Fruit fly (Drosophila melanogaster) whole organism, wandering third instar larva: ENCODE results near the gene Tis11.

Experiments used
- Abd-B ChIP-seq: fragments of >200 bp; optimal IDR thresholded peaks from 2 replicates; lab custom pipeline; 2017; ENCODE audit warnings: missing biosample characterization, missing genetic modification characterization
- CG9705 ChIP-seq: fragments of 200-800 bp; sonication (Bioruptor generic); optimal IDR thresholded peaks from 2 replicates; lab custom pipeline; 2018; ENCODE audit warnings: missing biosample characterization, mild to moderate bottlenecking, missing genetic modification characterization
- CrebA ChIP-seq: fragments of 200-800 bp; sonication (Bioruptor generic); optimal IDR thresholded peaks from 2 replicates; lab custom pipeline; 2016; ENCODE audit warnings: missing biosample characterization, mild to moderate bottlenecking, missing genetic modification characterization, borderline replicate concordance
- Dfd ChIP-seq: fragments of >200 bp; optimal IDR thresholded peaks from 2 replicates; lab custom pipeline; 2017; ENCODE audit warnings: missing biosample characterization, missing genetic modification characterization
- Dif ChIP-seq: fragments of 200-275, 200-300 bp; sonication (Bioruptor generic); optimal IDR thresholded peaks from 2 replicates; lab custom pipeline; 2018; ENCODE audit warnings: missing biosample characterization, missing genetic modification characterization; ENCODE audit not compliant: partially characterized antibody
- GATAd ChIP-seq: sonication (Bioruptor generic); optimal IDR thresholded peaks from 2 replicates; lab custom pipeline; 2016; ENCODE audit warnings: missing biosample characterization, missing genetic modification characterization
- HLH106 ChIP-seq: fragments of 200-800 bp; optimal IDR thresholded peaks from 3 replicates; lab custom pipeline; 2019; ENCODE audit warnings: missing biosample characterization, mild to moderate bottlenecking, missing genetic modification characterization, moderate library complexity
- Hnf4 ChIP-seq: fragments of 200-800 bp; sonication (Bioruptor generic); optimal IDR thresholded peaks from 2 replicates; lab custom pipeline; 2016; ENCODE audit warnings: missing biosample characterization, mild to moderate bottlenecking, missing genetic modification characterization
- Hr83 ChIP-seq: fragments of 200-300 bp; sonication (Bioruptor generic); optimal IDR thresholded peaks from 2 replicates; lab custom pipeline; 2016; ENCODE audit warnings: missing biosample characterization, mild to moderate bottlenecking, missing genetic modification characterization, moderate library complexity; ENCODE audit not compliant: poor library complexity, severe bottlenecking
- Jra ChIP-seq: sonication (Bioruptor generic); optimal IDR thresholded peaks from 2 replicates; lab custom pipeline; 2016; ENCODE audit warnings: missing biosample characterization, missing genetic modification characterization
- N ChIP-seq: fragments of >200 bp; optimal IDR thresholded peaks from 2 replicates; lab custom pipeline; 2018; ENCODE audit warnings: missing biosample characterization, missing external identifiers, missing genetic modification characterization
- Rel ChIP-seq, 2 experiments: fragments of 200-800 bp; sonication (Bioruptor generic) in 1 of 2; optimal IDR thresholded peaks; 2 replicates in 1 of 2; 3 replicates in 1 of 2; lab custom pipeline; 2016 to 2019; ENCODE audit warnings: mild to moderate bottlenecking in 2 of 2, missing biosample characterization in 2 of 2, missing genetic modification characterization in 2 of 2, moderate library complexity in 1 of 2
- Sp1 ChIP-seq: fragments of 200-800 bp; sonication (Bioruptor generic); optimal IDR thresholded peaks from 3 replicates; lab custom pipeline; 2019; ENCODE audit warnings: missing biosample characterization, mild to moderate bottlenecking, missing genetic modification characterization, moderate library complexity
- br ChIP-seq: fragments of 200-800 bp; sonication (Bioruptor generic); optimal IDR thresholded peaks from 2 replicates; lab custom pipeline; 2016; ENCODE audit warnings: missing biosample characterization, missing genetic modification characterization
- brk ChIP-seq: fragments of 200-800 bp; sonication (Bioruptor generic); optimal IDR thresholded peaks from 2 replicates; lab custom pipeline; 2016; ENCODE audit warnings: missing biosample characterization, mild to moderate bottlenecking, missing genetic modification characterization
- dl ChIP-seq, 2 experiments: fragments of 175-275, 200-275 bp in 1 of 2; fragments of 200-275 bp in 1 of 2; sonication (Bioruptor generic); optimal IDR thresholded peaks; lab custom pipeline; 2018; ENCODE audit warnings: mild to moderate bottlenecking in 2 of 2, missing biosample characterization in 2 of 2, missing genetic modification characterization in 2 of 2, moderate library complexity in 2 of 2; ENCODE audit not compliant: partially characterized antibody in 2 of 2, insufficient read depth in 1 of 2
- dmrt93B ChIP-seq: fragments of 200-800 bp; sonication (Bioruptor generic); optimal IDR thresholded peaks from 2 replicates; lab custom pipeline; 2018; ENCODE audit warnings: missing biosample characterization, mild to moderate bottlenecking, missing genetic modification characterization
- dsf ChIP-seq: sonication (Bioruptor generic); optimal IDR thresholded peaks from 2 replicates; lab custom pipeline; 2016; ENCODE audit warnings: missing biosample characterization, missing genetic modification characterization, borderline replicate concordance
- foxo ChIP-seq, 2 experiments: fragments of 200-800 bp; sonication (Bioruptor generic); optimal IDR thresholded peaks; 2 replicates in 1 of 2; 3 replicates in 1 of 2; lab custom pipeline; 2016 to 2017; ENCODE audit warnings: missing biosample characterization in 2 of 2, missing genetic modification characterization in 2 of 2
- fru ChIP-seq: fragments of 200-800 bp; sonication (Bioruptor generic); optimal IDR thresholded peaks from 3 replicates; lab custom pipeline; 2016; ENCODE audit warnings: missing biosample characterization, mild to moderate bottlenecking, missing genetic modification characterization
- h ChIP-seq: fragments of 200-800 bp; sonication (Bioruptor generic); optimal IDR thresholded peaks from 3 replicates; lab custom pipeline; 2016; ENCODE audit warnings: missing biosample characterization, mild to moderate bottlenecking, missing genetic modification characterization
- jim ChIP-seq: fragments of 175-275, 200-325 bp; sonication (Bioruptor generic); optimal IDR thresholded peaks from 2 replicates; lab custom pipeline; 2016; ENCODE audit warnings: missing biosample characterization, mild to moderate bottlenecking, missing genetic modification characterization
- lola ChIP-seq: fragments of >200 bp; optimal IDR thresholded peaks from 2 replicates; lab custom pipeline; 2017; ENCODE audit warnings: missing biosample characterization, missing genetic modification characterization
- pan ChIP-seq: fragments of >200 bp; optimal IDR thresholded peaks from 2 replicates; lab custom pipeline; 2017
- psq ChIP-seq: fragments of 200-800 bp; sonication (Bioruptor generic); optimal IDR thresholded peaks from 3 replicates; lab custom pipeline; 2017; ENCODE audit warnings: missing biosample characterization, mild to moderate bottlenecking, missing genetic modification characterization, moderate library complexity
- sage ChIP-seq: fragments of 200-800 bp; sonication (Bioruptor generic); optimal IDR thresholded peaks from 2 replicates; lab custom pipeline; 2016; ENCODE audit warnings: missing biosample characterization, mild to moderate bottlenecking, missing genetic modification characterization
- sv ChIP-seq: fragments of 200-800 bp; sonication (Bioruptor generic); optimal IDR thresholded peaks from 3 replicates; lab custom pipeline; 2016; ENCODE audit warnings: missing biosample characterization, missing genetic modification characterization
- usp ChIP-seq: fragments of >200 bp; optimal IDR thresholded peaks from 2 replicates; lab custom pipeline; 2017; ENCODE audit warnings: missing biosample characterization, missing genetic modification characterization
- woc ChIP-seq: sonication (Bioruptor generic); optimal IDR thresholded peaks from 2 replicates; lab custom pipeline; 2016; ENCODE audit warnings: missing biosample characterization, mild to moderate bottlenecking, missing genetic modification characterization

The Tis11 gene

dm6 chrX:12673833-12674541, 14.8 kb downstream of the Tis11 start:
- peak; percentile 65 for TF ChIP-seq woc (GFP tag; lab: Kevin White, UChicago)
- TF ChIP-seq jim, result peak; percentile 74
- no peak for TF ChIP-seq CG9705 (GFP tag; lab: Kevin White, UChicago)
- TF ChIP-seq CrebA, result no peak
- peak; percentile 10 for TF ChIP-seq fru (GFP tag; lab: Kevin White, UChicago)
- TF ChIP-seq Hnf4 (GFP tag; lab: Kevin White, UChicago), result peak; percentile 58
- peak; percentile 43 for TF ChIP-seq Sp1 (GFP tag; lab: Kevin White, UChicago)
- TF ChIP-seq Jra (GFP tag; lab: Kevin White, UChicago), result peak; percentile 9
- TF ChIP-seq Rel (GFP tag; optimal IDR thresholded peaks at IDR 0.05; lab: Kevin White, UChicago), result no peak
- TF ChIP-seq Rel (tag; optimal IDR thresholded peaks at IDR 0.05; lab: Kevin White, UChicago), result peak; percentile 22
- peak; percentile 30 for TF ChIP-seq Dif (GFP tag; lab: Kevin White, UChicago)
- TF ChIP-seq sv (GFP tag; lab: Kevin White, UChicago), result no peak
- TF ChIP-seq psq (GFP tag; lab: Kevin White, UChicago), result peak; percentile 77

- peak; percentile 48 for TF ChIP-seq sage
- peak; percentile 27 for TF ChIP-seq h (GFP tag; lab: Kevin White, UChicago)
- peak; percentile 4 for TF ChIP-seq Sp1 (GFP tag; lab: Kevin White, UChicago)
- no peak for TF ChIP-seq HLH106 (tag; lab: Kevin White, UChicago)
- TF ChIP-seq foxo (GFP tag; optimal IDR thresholded peaks at IDR 0.05; lab: Kevin White, UChicago), result peak in 1 of 2 experiments; percentile 13
- peak; percentile 39 for TF ChIP-seq Rel (GFP tag; optimal IDR thresholded peaks at IDR 0.05; lab: Kevin White, UChicago)
- TF ChIP-seq Rel (tag; optimal IDR thresholded peaks at IDR 0.05; lab: Kevin White, UChicago), result no peak
- peak; percentile 3 for TF ChIP-seq br (GFP tag; lab: Kevin White, UChicago)
- no peak for TF ChIP-seq N (GFP tag; lab: Kevin White, UChicago)
- TF ChIP-seq, all 38 proteins: peak for 6
Measured at dm6 chrX:12675284-12675683, 16.1 kb downstream of the Tis11 start.

DNA sequence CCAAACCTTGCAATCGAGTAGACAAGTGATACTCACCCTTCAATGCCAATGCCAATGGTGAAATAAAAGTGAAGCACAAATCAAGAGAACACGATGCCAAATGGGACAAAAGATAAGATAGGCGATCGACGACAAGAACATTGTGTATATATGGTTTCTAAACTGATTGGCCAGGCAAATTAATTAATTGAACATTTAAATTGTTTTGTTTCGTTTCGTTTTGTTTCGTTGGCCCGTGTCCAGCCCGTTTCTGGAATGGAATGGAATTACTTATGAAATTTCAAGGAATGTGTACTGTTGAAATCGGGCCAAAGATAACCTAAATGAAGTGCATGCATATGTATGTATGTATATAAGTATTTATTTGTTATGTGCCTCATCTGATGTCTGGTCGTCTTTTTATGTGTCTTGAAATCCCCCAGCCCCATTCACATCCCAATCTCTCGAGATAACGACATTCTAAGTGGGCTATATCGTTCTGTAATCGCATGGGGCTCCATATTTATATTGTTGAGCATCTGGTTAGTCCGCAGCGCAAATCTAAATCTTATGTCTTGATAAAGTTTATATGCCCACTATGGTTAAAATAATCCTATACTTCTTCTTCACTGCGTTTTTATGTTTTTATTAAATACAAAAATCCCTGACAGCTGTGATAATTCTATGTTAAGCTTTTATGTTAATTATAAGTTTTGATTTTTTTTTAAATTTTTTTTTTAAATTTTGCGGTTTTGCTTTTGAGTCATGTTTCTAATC, 16.8 kb downstream of the Tis11 start:
- no peak for TF ChIP-seq br (GFP tag; lab: Kevin White, UChicago)
- TF ChIP-seq Rel (GFP tag; optimal IDR thresholded peaks at IDR 0.05; lab: Kevin White, UChicago), result no peak
- TF ChIP-seq Rel (tag; optimal IDR thresholded peaks at IDR 0.05; lab: Kevin White, UChicago), result peak; percentile 76

DNA sequence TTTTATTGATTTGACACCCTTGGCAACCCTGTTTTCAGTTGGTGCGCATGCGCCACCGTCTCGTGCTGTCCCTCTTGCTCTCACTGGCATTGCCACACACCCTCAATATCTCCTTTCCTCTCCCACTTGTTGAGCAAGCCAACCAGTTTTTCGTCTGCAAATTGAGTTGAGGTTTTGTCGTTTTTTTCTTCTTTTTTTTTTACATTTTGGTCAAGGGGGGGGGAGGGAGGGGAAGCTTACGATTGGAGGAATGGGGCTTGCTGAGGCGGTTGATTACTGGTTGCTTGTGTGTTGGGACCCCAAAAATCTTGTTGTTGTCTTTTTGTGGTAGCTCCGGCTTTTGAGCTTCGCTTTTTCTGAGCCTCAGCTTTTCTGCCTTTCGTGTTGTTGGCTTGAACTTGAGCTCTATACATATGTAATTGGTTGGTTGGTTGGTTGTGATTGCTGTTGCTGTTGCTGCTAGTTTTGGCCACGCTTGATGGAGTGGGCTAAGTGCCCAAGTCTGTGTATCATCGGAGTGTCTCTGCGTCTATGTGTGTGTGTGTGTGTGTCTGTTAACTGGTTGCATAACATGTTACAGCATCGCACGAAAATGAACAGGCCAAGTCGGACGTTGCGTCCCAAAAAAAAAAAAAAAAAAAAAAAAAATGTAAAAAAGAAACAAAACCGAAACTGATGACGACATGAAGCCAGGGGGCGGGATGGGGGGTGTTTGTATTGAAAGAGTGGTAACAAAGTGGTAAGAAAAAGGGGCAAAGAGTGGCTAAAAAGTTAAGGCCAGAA, 17.5 kb downstream of the Tis11 start:
- TF ChIP-seq Abd-B (GFP tag; lab: Kevin White, UChicago) (no peak), dmrt93B (no peak), HLH106 (tag; lab: Kevin White, UChicago) (peak; percentile 7), pan (lab: Kevin White, UChicago) (no peak), CrebA (peak; percentile 58), psq (GFP tag; lab: Kevin White, UChicago) (peak; percentile 81), foxo (GFP tag; optimal IDR thresholded peaks at IDR 0.05; lab: Kevin White, UChicago) (peak in 1 of 2 experiments; percentile 4), dl (GFP tag; optimal IDR thresholded peaks at IDR 0.05; lab: Kevin White, UChicago; ENCODE audit: insufficient read depth in 1 of 2, partially characterized antibody in 2 of 2) (no peak), fru (GFP tag; lab: Kevin White, UChicago) (peak; percentile 54), br (GFP tag; lab: Kevin White, UChicago) (peak; percentile 6), GATAd (no peak), Rel (GFP tag; optimal IDR thresholded peaks at IDR 0.05; lab: Kevin White, UChicago) (peak; percentile 59), Rel (tag; optimal IDR thresholded peaks at IDR 0.05; lab: Kevin White, UChicago) (peak; percentile 41), Jra (GFP tag; lab: Kevin White, UChicago) (peak; percentile 39), sage (peak; percentile 29), brk (GFP tag; lab: Kevin White, UChicago) (peak; percentile 38), Sp1 (GFP tag; lab: Kevin White, UChicago) (peak; percentile 73), Hnf4 (GFP tag; lab: Kevin White, UChicago) (peak; percentile 6), dsf (GFP tag; lab: Kevin White, UChicago) (no peak), lola (GFP tag; lab: Kevin White, UChicago) (no peak), h (GFP tag; lab: Kevin White, UChicago) (no peak), Dif (GFP tag; lab: Kevin White, UChicago) (no peak), usp (no peak), woc (GFP tag; lab: Kevin White, UChicago) (peak; percentile 18), Dfd (GFP tag; lab: Kevin White, UChicago) (peak; percentile 63), Hr83 (GFP tag; lab: Kevin White, UChicago) (no peak), jim (peak; percentile 72)
